Worm (Caenorhabditis elegans) whole organism, L4 larva: Measurements from ENCODE around the gene C07A9.13.

Source experiments
- R02D3.7 ChIP-seq: fragments of 150-350 bp; sonication (generic microtip); optimal IDR thresholded peaks from 3 replicates; lab custom pipeline; 2014; ENCODE audit warnings: missing biosample characterization, missing genetic modification characterization
- T26A8.4 ChIP-seq: fragments of 200-800 bp; sonication (Bioruptor generic); IDR thresholded peaks from 2 replicates; pipeline ENCODE4 v1.3.6; 2022; ENCODE audit warnings: missing genetic modification characterization, missing compliant biosample characterization
- Y48G9A.11 ChIP-seq: fragments of 200-800 bp; sonication (Bioruptor generic); IDR thresholded peaks from 2 replicates; pipeline ENCODE4 v1.3.6; 2022; ENCODE audit warnings: missing genetic modification reagents, missing genetic modification characterization, missing compliant biosample characterization
- Y5F2A.4 ChIP-seq: fragments of 200-800 bp; sonication (Bioruptor generic); optimal IDR thresholded peaks from 2 replicates; lab custom pipeline; 2018; ENCODE audit warnings: mild to moderate bottlenecking, missing genetic modification characterization, missing compliant biosample characterization
- aha-1 ChIP-seq: fragments of 150-350 bp; peaks from one replicate; lab custom pipeline; 2014; ENCODE audit warnings: missing biosample characterization, missing genetic modification characterization
- aly-2 ChIP-seq: sonication (generic microtip); optimal IDR thresholded peaks from 2 replicates; lab custom pipeline; 2018; ENCODE audit warnings: missing biosample characterization, missing genetic modification characterization
- ama-1 ChIP-seq: fragments of 150-350 bp; optimal IDR thresholded peaks from 2 replicates; lab custom pipeline; 2014; ENCODE audit warnings: inconsistent platforms, mixed read lengths
- arid-1 ChIP-seq: fragments of 200-800 bp; sonication (Bioruptor generic); conservative IDR thresholded peaks from 2 replicates; pipeline ENCODE4 v1.3.6; 2022; ENCODE audit warnings: missing genetic modification reagents, missing genetic modification characterization, missing compliant biosample characterization
- daf-16 ChIP-seq, 3 experiments: sonication (generic microtip); optimal IDR thresholded peaks; 2 replicates each; lab custom pipeline; 2016 to 2017; ENCODE audit warnings: missing genetic modification characterization in 3 of 3, missing genetic modification reagents in 3 of 3, mild to moderate bottlenecking in 2 of 3, missing compliant biosample characterization in 2 of 3, missing biosample characterization in 1 of 3, moderate library complexity in 1 of 3
- dmd-6 ChIP-seq: fragments of 200-800 bp; sonication (Bioruptor generic); IDR thresholded peaks from 2 replicates; pipeline ENCODE4 v1.3.6; 2022; ENCODE audit warnings: missing genetic modification reagents, missing genetic modification characterization, missing compliant biosample characterization
- dmd-8 ChIP-seq: fragments of 200-800 bp; sonication (Bioruptor generic); IDR thresholded peaks from 2 replicates; pipeline ENCODE4 v1.3.6; 2022; ENCODE audit warnings: missing genetic modification characterization, missing compliant biosample characterization
- dmd-9 ChIP-seq: fragments of 200-800 bp; sonication (Bioruptor generic); IDR thresholded peaks from 2 replicates; pipeline ENCODE4 v1.3.6; 2022; ENCODE audit warnings: missing genetic modification reagents, missing genetic modification characterization, missing compliant biosample characterization
- dve-1 ChIP-seq: sonication (generic microtip); optimal IDR thresholded peaks from 2 replicates; lab custom pipeline; 2017; ENCODE audit warnings: antibody characterized with exemption, mild to moderate bottlenecking, missing genetic modification characterization, missing compliant biosample characterization; ENCODE audit not compliant: insufficient read depth
- hlh-11 ChIP-seq: fragments of 200-800 bp; sonication (Bioruptor generic); optimal IDR thresholded peaks from 2 replicates; lab custom pipeline; 2018; ENCODE audit warnings: mild to moderate bottlenecking, missing genetic modification characterization, missing compliant biosample characterization
- hlh-30 ChIP-seq: sonication (generic microtip); optimal IDR thresholded peaks from 2 replicates; lab custom pipeline; 2017; ENCODE audit warnings: antibody characterized with exemption, mild to moderate bottlenecking, missing genetic modification characterization, missing compliant biosample characterization; ENCODE audit not compliant: insufficient read depth
- hmg-1.1 ChIP-seq: fragments of 200-800 bp; sonication (Bioruptor generic); IDR thresholded peaks from 2 replicates; pipeline ENCODE4 v1.3.6; 2022; ENCODE audit warnings: missing genetic modification reagents, missing genetic modification characterization, missing compliant biosample characterization
- jun-1 ChIP-seq: fragments of 150-350 bp; optimal IDR thresholded peaks from 2 replicates; lab custom pipeline; 2014; ENCODE audit warnings: missing biosample characterization, missing genetic modification reagents, missing genetic modification characterization
- lin-1 ChIP-seq: fragments of 200-800 bp; sonication (Bioruptor generic); IDR thresholded peaks from 2 replicates; pipeline ENCODE4 v1.3.6; 2022; ENCODE audit warnings: missing genetic modification reagents, missing genetic modification characterization, missing compliant biosample characterization
- lin-13 ChIP-seq: fragments of 150-350 bp; optimal IDR thresholded peaks from 2 replicates; lab custom pipeline; 2014; ENCODE audit warnings: missing biosample characterization, missing genetic modification reagents, missing genetic modification characterization
- lin-15B ChIP-seq: fragments of 150-350 bp; sonication (generic microtip); optimal IDR thresholded peaks from 3 replicates; lab custom pipeline; 2014; ENCODE audit warnings: missing biosample characterization, missing genetic modification characterization
- lin-29 ChIP-seq: fragments of 200-800 bp; sonication (Bioruptor generic); IDR thresholded peaks from 2 replicates; pipeline ENCODE4 v1.3.6; 2022; ENCODE audit warnings: missing genetic modification reagents, missing genetic modification characterization, missing compliant biosample characterization
- mdt-29 ChIP-seq: fragments of 200-800 bp; sonication (Bioruptor generic); IDR thresholded peaks from 2 replicates; pipeline ENCODE4 v1.3.6; 2022; ENCODE audit warnings: missing genetic modification reagents, missing genetic modification characterization, missing compliant biosample characterization
- mxl-3 ChIP-seq: fragments of 200-800 bp; sonication (Bioruptor generic); optimal IDR thresholded peaks from 2 replicates; lab custom pipeline; 2018; ENCODE audit warnings: mild to moderate bottlenecking, missing genetic modification characterization, missing compliant biosample characterization
- nhr-11 ChIP-seq: fragments of 150-350 bp; optimal IDR thresholded peaks from 2 replicates; lab custom pipeline; 2014; ENCODE audit warnings: missing biosample characterization, missing genetic modification characterization
- nhr-25 ChIP-seq: sonication (generic microtip); optimal IDR thresholded peaks from 2 replicates; lab custom pipeline; 2017; ENCODE audit warnings: missing genetic modification characterization, mild to moderate bottlenecking, missing compliant biosample characterization, antibody characterized with exemption, moderate library complexity, borderline replicate concordance; ENCODE audit not compliant: insufficient read depth
- nhr-28 ChIP-seq: fragments of 150-350 bp; optimal IDR thresholded peaks from 2 replicates; lab custom pipeline; 2014; ENCODE audit warnings: missing biosample characterization, missing genetic modification characterization
- nhr-41 ChIP-seq: fragments of 200-800 bp; sonication (Bioruptor generic); IDR thresholded peaks from 2 replicates; pipeline ENCODE4 v1.3.6; 2022; ENCODE audit warnings: missing genetic modification reagents, missing genetic modification characterization, missing compliant biosample characterization
- nhr-42 ChIP-seq: fragments of 200-800 bp; sonication (Bioruptor generic); IDR thresholded peaks from 2 replicates; pipeline ENCODE4 v1.3.6; 2022; ENCODE audit warnings: missing genetic modification characterization, missing compliant biosample characterization
- nhr-77 ChIP-seq: fragments of 150-350 bp; optimal IDR thresholded peaks from 2 replicates; lab custom pipeline; 2014; ENCODE audit warnings: missing biosample characterization, missing genetic modification characterization
- pha-4 ChIP-seq, 2 experiments: fragments of 150-350 bp in 1 of 2; fragments of 200-800 bp in 1 of 2; sonication (Bioruptor generic) in 1 of 2; IDR thresholded peaks in 1 of 2; optimal IDR thresholded peaks in 1 of 2; 2 replicates each; pipeline versions ENCODE4 v1.3.6 to Lab custom; 2014 to 2022; ENCODE audit warnings: missing genetic modification characterization in 2 of 2, missing genetic modification reagents in 2 of 2, missing biosample characterization in 1 of 2, missing compliant biosample characterization in 1 of 2
- php-3 ChIP-seq: fragments of 200-800 bp; sonication (Bioruptor generic); IDR thresholded peaks from 2 replicates; pipeline ENCODE4 v1.3.6; 2022; ENCODE audit warnings: missing genetic modification reagents, missing genetic modification characterization, missing compliant biosample characterization
- pqm-1 ChIP-seq: sonication (generic microtip); optimal IDR thresholded peaks from 2 replicates; lab custom pipeline; 2017; ENCODE audit warnings: missing biosample characterization, missing genetic modification characterization
- saeg-2 ChIP-seq: fragments of 200-800 bp; sonication (Bioruptor generic); IDR thresholded peaks from 2 replicates; pipeline ENCODE4 v1.3.6; 2022; ENCODE audit warnings: missing genetic modification reagents, missing genetic modification characterization, missing compliant biosample characterization
- skn-1 ChIP-seq: fragments of 150-350 bp; optimal IDR thresholded peaks from 2 replicates; lab custom pipeline; 2014; ENCODE audit warnings: missing biosample characterization, missing genetic modification characterization
- tra-1 ChIP-seq: fragments of 200-800 bp; sonication (Bioruptor generic); IDR thresholded peaks from 2 replicates; pipeline ENCODE4 v1.3.6; 2022; ENCODE audit warnings: missing genetic modification reagents, missing genetic modification characterization, missing compliant biosample characterization
- unc-39 ChIP-seq: sonication (generic microtip); optimal IDR thresholded peaks from 2 replicates; lab custom pipeline; 2017; ENCODE audit warnings: missing biosample characterization, missing genetic modification characterization
- unc-62 ChIP-seq, 3 experiments: fragments of 150-350 bp in 1 of 3; sonication (generic microtip); optimal IDR thresholded peaks in 2 of 3; peaks in 1 of 3; 1 replicate in 1 of 3; 2 replicates in 2 of 3; lab custom pipeline; 2014 to 2017; ENCODE audit warnings: missing biosample characterization in 3 of 3, missing genetic modification characterization in 3 of 3, missing genetic modification reagents in 3 of 3, missing genotype in 1 of 3
- zfp-3 ChIP-seq: fragments of 200-800 bp; sonication (Bioruptor generic); conservative IDR thresholded peaks from 2 replicates; pipeline ENCODE4 v1.3.6; 2022; ENCODE audit warnings: missing genetic modification reagents, missing genetic modification characterization, missing compliant biosample characterization
- ztf-11 ChIP-seq: fragments of 150-350 bp; optimal IDR thresholded peaks from 2 replicates; lab custom pipeline; 2014; ENCODE audit warnings: missing biosample characterization, missing genetic modification characterization

C07A9.13 gene

DNA sequence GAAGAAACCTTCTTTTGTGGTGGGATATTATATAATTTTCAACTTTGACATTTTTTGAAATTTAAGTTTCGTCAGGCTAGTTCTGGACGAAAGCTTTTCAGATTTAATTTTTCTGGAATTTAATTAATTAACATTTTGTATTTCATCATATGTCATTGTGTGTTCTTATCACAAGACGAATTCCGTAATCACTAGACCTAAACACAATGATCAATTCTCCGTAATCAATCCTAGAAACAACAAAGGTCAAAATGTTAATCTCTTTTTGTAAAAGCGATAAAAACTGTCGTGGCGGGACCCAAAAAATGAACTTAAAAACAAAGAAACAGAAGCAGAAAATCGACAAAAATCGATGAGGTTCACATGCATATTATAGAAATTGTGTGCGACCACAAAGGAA, 33.6 kb upstream of the C07A9.13 start (continued):
- no peak for TF ChIP-seq nhr-11 (tag; lab: Kevin White, UChicago)
- TF ChIP-seq unc-62 (GFP tag; optimal IDR thresholded peaks at IDR 0.05 in 1 of 2; lab: Kevin White, UChicago) = no peak
- TF ChIP-seq unc-62 (tag; optimal IDR thresholded peaks at IDR 0.05; lab: Kevin White, UChicago) = no peak
- TF ChIP-seq pha-4 (GFP tag; IDR thresholded peaks at IDR 0.05; lab: Robert Waterston, UW) = no peak
- TF ChIP-seq pha-4 (tag; optimal IDR thresholded peaks at IDR 0.05; lab: Kevin White, UChicago) = no peak
- no peak for TF ChIP-seq Y5F2A.4
- no peak for TF ChIP-seq arid-1 (GFP tag; lab: Robert Waterston, UW)
- TF ChIP-seq skn-1 (tag; lab: Kevin White, UChicago) = no peak
- TF ChIP-seq jun-1 (tag; lab: Kevin White, UChicago) = no peak
- no peak for TF ChIP-seq tra-1 (GFP tag; lab: Robert Waterston, UW)
- TF ChIP-seq nhr-41 (GFP tag; lab: Robert Waterston, UW) = no peak
- TF ChIP-seq R02D3.7 (tag; lab: Kevin White, UChicago) = no peak
- peak; percentile 13 for TF ChIP-seq pqm-1 (tag; lab: Kevin White, UChicago)
- no peak for TF ChIP-seq ztf-11 (tag; lab: Kevin White, UChicago)
- no peak for TF ChIP-seq saeg-2 (GFP tag; lab: Robert Waterston, UW)
- no peak for TF ChIP-seq aly-2
- TF ChIP-seq daf-16 (GFP tag; optimal IDR thresholded peaks at IDR 0.05; lab: Kevin White, UChicago) = no peak
- peak; percentile 53 for TF ChIP-seq daf-16 (tag; optimal IDR thresholded peaks at IDR 0.05; lab: Kevin White, UChicago)
- no peak for TF ChIP-seq dmd-9 (GFP tag; lab: Robert Waterston, UW)
- no peak for TF ChIP-seq ama-1 (lab: Kevin White, UChicago)
- no peak for TF ChIP-seq lin-29 (GFP tag; lab: Robert Waterston, UW)
- TF ChIP-seq mdt-29 (GFP tag; lab: Robert Waterston, UW) = no peak
- TF ChIP-seq lin-15B = no peak
- no peak for TF ChIP-seq lin-1
- TF ChIP-seq dve-1 (tag; lab: Kevin White, UChicago) = peak; percentile 73
- TF ChIP-seq nhr-42 (GFP tag; lab: Robert Waterston, UW) = no peak
- no peak for TF ChIP-seq nhr-77
- no peak for TF ChIP-seq lin-13 (GFP tag; lab: Kevin White, UChicago)
- TF ChIP-seq mxl-3 = no peak

DNA sequence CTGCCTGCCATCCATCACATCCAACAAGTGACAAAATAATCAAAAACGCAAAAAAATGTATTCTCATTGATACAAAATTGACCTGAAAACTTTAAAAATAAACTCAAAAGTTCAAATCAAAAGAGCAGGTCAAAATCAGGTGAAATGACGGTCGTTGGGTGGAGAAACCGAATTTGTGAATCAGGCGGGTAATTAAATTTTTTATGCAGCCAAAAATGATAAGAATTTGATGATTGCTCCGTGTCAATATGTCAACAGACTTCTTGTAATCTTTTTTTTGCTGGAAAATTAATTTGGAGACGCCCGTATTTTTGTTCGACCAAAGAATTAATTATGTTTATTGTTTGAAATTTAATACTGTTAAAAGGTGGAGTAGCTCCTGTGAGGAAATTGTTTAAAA, 32.8 kb upstream of the C07A9.13 start, which contains the start of gene ncx-6:
ncx-6 (minus strand) TSS at position 88 of the 400 bp plus-strand sequence.
- TF ChIP-seq hmg-1.1 (no peak), hlh-11 (peak; percentile 2), dmd-6 (GFP tag; lab: Robert Waterston, UW) (peak; percentile 61), dmd-8 (GFP tag; lab: Robert Waterston, UW) (no peak), hlh-30 (tag; lab: Kevin White, UChicago) (peak; percentile 40), nhr-77 (peak; percentile 60), dve-1 (tag; lab: Kevin White, UChicago) (peak; percentile 63), php-3 (peak; percentile 73), daf-16 (GFP tag; optimal IDR thresholded peaks at IDR 0.05; lab: Kevin White, UChicago) (no peak), daf-16 (tag; optimal IDR thresholded peaks at IDR 0.05; lab: Kevin White, UChicago) (peak; percentile 83)

- TF ChIP-seq nhr-28 (tag; lab: Kevin White, UChicago) (peak; percentile 51), zfp-3 (GFP tag; lab: Robert Waterston, UW) (no peak), pha-4 (GFP tag; IDR thresholded peaks at IDR 0.05; lab: Robert Waterston, UW) (no peak), pha-4 (tag; optimal IDR thresholded peaks at IDR 0.05; lab: Kevin White, UChicago) (no peak), hlh-30 (tag; lab: Kevin White, UChicago) (no peak), saeg-2 (GFP tag; lab: Robert Waterston, UW) (no peak), aha-1 (tag; lab: Kevin White, UChicago) (peak; percentile 84), Y48G9A.11 (no peak), nhr-25 (tag; lab: Kevin White, UChicago) (no peak), T26A8.4 (GFP tag; lab: Robert Waterston, UW) (no peak), unc-39 (tag; lab: Kevin White, UChicago) (no peak), dmd-6 (GFP tag; lab: Robert Waterston, UW) (no peak)
- TF ChIP-seq, all 104 proteins: peak for 2
Observed at ce11 chrIII:9713182-9713581, 32.1 kb upstream of the C07A9.13 start.
